Worm (Caenorhabditis elegans) whole organism, dauer: ENCODE measurements around the gene trmt-10C.2.

Source experiments
- unc-62 ChIP-seq: sonication (generic microtip); optimal IDR thresholded peaks from 2 replicates; lab custom pipeline; 2017; ENCODE audit warnings: missing biosample characterization, missing genetic modification reagents, missing genetic modification characterization

trmt-10C.2 gene

DNA sequence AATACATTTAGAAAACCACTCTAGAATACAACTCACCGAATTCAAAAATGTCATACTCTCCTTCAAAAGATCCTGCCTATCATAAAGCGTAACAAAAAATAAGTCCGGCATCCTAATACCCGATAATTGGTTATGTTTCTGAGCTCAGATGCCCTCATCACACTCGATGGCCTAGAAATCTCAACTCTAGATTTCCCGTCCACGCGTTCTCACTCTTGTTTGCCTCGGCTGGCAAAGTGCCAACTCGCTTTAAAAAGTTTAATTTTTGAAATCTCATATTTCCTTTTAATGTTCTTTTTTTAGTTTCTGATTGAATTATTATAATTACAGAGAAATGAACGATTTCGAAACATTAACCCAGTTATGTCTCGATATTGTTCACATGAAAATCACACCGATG is 21.6 kb downstream of the trmt-10C.2 start, which contains the start of the genes C56G2.15 and thoc-2:
Gene C56G2.15, minus strand, starts transcription at position 188 of the 400 bp plus-strand sequence.
Gene thoc-2, plus strand, starts transcription at position 331 of the 400 bp plus-strand sequence.
- no peak for TF ChIP-seq unc-62 (GFP tag; lab: Kevin White, UChicago)

DNA sequence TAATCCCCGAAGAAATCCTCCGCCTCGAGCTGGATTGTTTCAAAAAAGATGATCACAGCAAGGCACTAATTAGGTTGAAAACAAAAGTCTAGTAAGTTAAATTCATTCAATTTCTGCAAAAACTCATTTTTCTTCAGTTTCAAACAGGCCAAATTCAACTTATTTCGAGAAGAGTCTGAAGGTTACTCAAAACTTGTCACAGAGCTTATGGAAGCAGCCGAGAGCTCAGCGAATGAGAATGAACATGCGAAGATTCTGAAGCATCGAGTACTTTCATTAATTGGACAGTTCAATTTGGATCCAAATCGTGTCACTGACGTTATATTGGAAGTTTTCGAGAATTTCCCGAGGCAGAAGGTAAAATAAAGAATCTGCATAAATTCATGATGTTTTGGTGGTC is 22.4 kb downstream of the trmt-10C.2 start:
- no peak for TF ChIP-seq unc-62 (GFP tag; lab: Kevin White, UChicago)

DNA sequence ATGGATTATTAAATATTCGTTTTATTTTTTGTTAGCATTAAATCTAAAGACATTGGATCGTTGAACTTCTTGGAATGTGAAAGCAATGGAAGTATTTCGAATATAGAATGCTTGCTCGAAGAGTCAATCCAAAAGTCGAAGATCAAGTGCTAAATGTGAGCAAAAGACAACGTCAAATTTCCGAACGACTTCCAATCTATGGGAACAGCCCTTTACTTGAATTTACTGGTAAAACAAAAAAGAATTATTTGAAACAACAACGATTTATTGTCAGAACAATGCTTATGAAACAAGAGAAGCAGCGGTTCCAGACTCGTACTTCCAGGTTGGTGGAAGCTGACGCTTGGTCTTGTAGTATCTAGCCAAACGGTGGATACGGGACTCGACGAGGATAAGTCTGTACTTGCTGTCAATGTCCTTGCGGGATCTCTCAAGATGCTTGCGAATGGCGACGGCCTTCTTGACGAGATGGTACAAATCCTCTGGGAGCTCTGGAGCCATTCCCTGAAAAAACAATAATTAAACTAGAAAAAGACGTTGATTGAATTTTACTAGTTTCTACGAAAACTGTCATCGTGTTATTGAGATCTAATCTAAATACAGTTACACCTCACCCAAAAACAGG is 27.9 kb downstream of the trmt-10C.2 start:
- no peak for TF ChIP-seq unc-62 (GFP tag; lab: Kevin White, UChicago)

DNA sequence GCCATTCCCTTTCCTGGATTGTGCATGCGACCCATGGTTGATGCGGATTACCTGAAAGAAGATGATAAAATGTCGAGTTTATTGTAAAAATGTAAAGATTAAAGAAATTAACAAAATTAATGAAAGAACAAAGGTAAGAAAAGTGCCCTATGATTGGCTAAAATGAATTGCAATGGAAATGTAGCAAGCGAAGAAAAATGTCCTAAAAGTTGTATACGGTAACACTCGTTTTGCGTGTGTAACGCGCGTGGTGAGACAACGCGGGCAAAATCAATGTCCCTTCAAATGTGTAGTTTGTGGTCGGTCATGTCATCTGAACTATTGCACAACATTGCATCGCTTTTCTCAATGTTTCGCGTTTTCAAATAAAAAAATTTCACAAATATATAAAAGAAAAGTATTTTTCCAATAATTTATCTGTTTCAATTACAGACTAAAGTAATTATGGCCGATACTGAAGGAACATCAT is 28.9 kb downstream of the trmt-10C.2 start, which contains the start of the genes rps-13 and nfx-1:
Gene rps-13, minus strand, starts transcription at position 51 of the 469 bp plus-strand sequence.
Gene nfx-1, plus strand, starts transcription at position 433 of the 469 bp plus-strand sequence.
- TF ChIP-seq unc-62 (GFP tag; lab: Kevin White, UChicago) = no peak

DNA sequence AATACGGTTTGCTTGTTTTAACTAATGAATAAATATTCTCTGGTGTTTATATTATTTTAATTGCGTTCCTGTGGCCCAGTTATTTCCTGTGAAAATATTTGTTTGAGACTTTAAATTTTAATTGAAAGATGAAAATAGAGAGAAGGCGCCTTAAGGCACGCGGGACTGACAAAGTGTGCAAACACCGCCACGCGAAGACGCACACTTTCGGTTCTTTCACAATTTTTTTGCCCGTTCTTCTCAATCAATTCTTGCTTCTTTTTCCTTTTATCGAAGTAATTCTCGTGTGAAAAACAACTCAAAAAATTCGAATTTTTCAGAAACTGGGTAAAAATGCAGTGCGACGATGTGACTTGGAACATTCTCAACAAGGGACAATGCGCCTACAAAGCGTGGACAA is 33.0 kb downstream of the trmt-10C.2 start, which contains the start of gene C16A3.6:
Gene C16A3.6, plus strand, starts transcription at position 84 of the 400 bp plus-strand sequence.
- no peak for TF ChIP-seq unc-62 (GFP tag; lab: Kevin White, UChicago)

DNA sequence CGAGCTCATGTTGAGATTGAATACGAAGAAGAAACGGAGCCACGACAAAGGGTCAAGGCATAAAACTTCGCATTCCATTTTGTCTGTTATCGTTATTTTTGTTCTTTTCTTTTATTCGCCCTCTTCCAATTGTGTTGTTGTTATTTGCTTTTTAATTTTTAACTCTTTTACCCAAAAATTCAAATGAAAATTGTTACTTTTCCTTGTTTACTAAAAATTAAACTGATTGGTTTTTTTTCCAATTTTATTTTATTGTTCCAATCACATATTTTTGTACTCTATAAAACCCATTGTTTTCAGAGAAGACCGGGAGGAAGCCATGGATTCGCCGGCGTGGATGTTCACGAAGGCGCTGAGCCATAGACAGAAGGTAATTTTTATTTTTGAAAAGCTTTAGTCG is 34.4 kb downstream of the trmt-10C.2 start, which contains the start of gene C16A3.5:
Gene C16A3.5, plus strand, starts transcription at position 301 of the 400 bp plus-strand sequence.
- no peak for TF ChIP-seq unc-62 (GFP tag; lab: Kevin White, UChicago)

DNA sequence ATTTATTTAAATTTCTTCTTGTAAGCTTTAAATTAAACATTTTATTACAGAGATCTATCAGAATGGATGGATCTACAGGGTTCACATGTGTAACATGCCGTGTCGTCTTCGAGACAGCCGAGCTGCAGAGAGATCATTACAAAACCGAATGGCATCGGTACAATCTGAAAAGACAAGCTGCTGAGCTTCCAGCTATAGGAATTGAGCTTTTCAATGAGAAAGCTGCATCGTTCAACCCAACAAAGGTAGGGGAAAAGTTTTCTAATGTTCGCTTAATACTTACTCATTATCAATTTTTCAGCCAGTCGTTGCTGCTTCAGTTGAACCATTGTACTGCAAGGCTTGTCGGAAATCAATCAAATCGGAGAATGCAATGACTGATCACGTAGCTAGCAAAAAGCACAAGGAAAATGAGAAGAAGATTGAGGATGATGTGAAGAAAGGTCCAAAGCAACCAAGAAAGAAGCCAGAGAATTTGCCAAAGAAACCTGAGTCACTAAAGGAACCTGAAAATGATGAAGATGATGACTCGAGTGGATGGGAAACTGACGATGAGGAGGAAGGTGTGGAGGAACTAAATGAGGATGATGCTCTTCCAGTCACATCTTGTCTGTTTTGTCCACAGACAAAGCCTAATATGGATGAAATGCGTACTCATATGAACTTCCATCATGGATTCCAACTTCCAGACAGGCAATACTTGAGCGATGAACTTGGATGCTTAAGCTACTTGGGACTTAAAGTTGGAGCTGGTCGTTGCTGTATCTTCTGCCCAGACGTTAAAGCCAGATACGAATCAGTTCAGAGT is 35.7 kb downstream of the trmt-10C.2 start, which contains the start of gene znf-622:
Gene znf-622, plus strand, starts transcription at position 51 of the 808 bp plus-strand sequence.
- no peak for TF ChIP-seq unc-62 (GFP tag; lab: Kevin White, UChicago)

DNA sequence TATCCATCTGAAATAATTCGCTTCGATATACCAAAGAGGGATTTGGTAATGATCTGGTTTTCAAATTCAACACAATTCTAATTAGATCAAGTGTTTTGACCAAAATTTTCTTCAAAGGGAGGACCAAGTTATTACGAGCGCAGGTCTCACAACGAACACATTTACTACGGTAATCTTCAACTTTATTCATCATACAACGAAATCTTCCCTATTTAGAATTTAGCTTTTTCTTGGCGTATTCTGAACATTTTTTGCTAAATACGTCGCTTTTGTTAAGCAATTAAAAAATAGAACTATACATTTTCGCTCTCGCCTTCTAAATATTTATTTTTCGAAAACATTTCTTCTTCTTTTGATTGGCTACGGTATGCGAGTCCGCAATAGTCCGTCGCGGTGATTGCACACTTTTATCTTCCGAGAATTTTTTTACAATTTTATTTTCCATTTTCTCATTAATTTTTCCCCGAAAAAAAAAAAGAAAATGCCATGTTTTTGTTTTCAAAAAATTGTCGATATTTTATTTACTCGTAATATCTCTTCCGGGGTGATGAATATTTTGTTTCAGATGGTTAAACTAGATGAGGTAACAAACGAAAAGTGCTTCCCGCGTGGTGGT is 37.0 kb downstream of the trmt-10C.2 start, which contains the start of gene let-716:
Gene let-716, plus strand, starts transcription at position 566 of the 616 bp plus-strand sequence.
- TF ChIP-seq unc-62 (GFP tag; lab: Kevin White, UChicago) = no peak

DNA sequence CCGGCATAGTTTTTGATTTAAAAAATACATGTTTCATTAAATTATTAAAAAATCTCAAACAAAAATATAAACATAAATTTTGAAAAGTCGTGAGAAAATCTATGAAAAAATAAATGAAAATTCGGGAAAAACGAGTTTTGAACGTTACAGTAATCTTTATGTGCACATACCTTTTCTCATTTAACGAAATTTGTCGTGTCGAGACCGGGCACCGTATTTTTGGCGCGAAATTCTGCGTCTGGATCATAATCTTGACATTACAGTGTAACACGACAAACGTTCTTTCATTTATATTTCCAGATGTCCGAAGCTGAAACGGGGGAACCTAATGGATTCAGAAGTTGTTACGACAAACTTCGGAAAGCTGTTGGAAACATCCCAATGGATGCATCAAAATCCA is 43.5 kb downstream of the trmt-10C.2 start, which contains the start of gene C16A3.2:
Gene C16A3.2, plus strand, starts transcription at position 301 of the 400 bp plus-strand sequence.
- no peak for TF ChIP-seq unc-62 (GFP tag; lab: Kevin White, UChicago)

DNA sequence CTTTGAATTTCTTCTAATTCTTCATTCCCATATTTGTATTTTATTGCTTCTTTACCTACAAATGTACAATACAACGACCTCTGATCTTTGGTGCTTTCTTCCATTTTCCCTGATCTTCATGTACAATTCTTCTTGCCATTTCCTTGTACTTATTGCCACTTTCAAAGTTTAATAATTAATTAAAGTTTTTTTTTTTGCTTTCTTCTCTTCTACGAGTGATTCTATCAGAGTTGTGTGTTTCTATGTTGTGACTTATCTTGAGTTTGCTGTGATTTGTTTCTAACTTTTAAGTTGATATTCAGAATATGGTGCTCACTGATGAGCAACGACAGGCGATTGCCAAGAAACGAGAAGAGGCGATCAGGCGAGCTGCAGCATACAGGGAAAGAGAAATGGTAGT is 44.6 kb downstream of the trmt-10C.2 start, which contains the start of gene smrc-1:
Gene smrc-1, plus strand, starts transcription at position 301 of the 400 bp plus-strand sequence.
- no peak for TF ChIP-seq unc-62 (GFP tag; lab: Kevin White, UChicago)

DNA sequence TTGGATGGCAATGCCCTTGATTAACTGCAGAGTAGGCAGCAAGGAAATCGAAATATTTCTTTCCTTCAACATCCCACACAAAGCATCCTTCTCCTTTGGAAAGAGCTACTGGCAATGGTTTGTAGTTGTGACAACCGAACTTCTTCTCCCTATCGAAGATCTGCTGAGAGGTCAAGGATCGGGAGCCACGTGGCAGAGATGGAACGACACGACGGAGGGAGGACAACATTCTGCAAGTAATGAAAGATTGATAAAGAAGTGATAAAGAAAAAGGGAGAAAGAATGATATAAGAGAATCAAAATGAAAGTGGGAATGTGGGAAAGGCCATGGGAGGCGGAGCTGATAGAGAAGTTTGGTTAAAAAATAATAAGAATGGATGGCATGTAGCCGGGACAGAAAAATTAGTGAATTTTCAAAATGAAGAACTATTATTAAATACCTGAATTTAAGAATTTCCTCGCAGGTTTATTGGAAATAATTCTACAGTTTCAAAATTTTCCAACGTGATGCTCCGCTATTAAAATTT is 49.7 kb downstream of the trmt-10C.2 start, which contains the start of gene oatr-1:
Gene oatr-1, minus strand, starts transcription at position 477 of the 527 bp plus-strand sequence.
- TF ChIP-seq unc-62 (GFP tag; lab: Kevin White, UChicago) = no peak

DNA sequence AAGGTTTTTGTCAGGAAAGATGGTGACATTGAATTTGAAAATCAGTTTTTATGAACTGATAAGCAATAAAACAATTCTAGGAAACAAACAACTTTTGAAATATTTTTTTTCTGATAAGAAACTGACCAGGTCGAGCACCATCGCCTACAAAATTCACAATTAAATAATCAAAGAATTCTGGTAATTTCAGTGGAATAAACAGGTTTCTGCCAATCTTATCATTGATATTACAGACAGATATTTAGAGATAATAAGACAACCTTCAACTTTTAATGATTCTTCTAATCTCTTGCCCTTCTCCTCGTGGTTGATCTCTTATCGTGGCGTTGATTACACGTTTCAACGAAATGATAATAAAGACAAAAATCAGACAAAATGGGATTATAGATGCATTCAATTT is 50.3 kb downstream of the trmt-10C.2 start:
- TF ChIP-seq unc-62 (GFP tag; lab: Kevin White, UChicago) = no peak
